Worm (Caenorhabditis elegans): Measurements from ENCODE around the gene syf-2.

Gene syf-2

DNA sequence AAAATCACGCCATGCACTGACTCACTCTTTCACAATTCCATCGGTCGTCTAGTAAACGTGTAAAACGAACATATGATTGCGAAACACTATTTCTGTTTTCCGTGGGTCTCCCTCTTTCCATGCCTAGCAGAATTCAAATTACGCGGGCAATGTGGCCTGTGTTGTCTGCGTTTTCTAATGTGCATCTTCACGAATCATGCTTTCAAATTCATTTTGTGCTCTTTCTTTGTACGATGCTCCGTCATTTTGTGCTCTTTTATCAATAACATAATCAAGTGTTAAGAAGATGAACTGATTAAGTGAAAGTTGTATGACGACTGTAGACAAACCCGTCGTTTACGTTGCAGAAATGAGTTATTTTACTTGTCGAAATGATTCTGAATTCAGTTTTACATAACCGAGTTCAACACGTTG, 3.9 kb upstream of the syf-2 start (continued):
- no peak for TF ChIP-seq sdz-12 (GFP tag; optimal IDR thresholded peaks at IDR 0.05)
- no peak for TF ChIP-seq set-16 (GFP tag; IDR thresholded peaks at IDR 0.05)
- no peak for TF ChIP-seq unc-130 (GFP tag; optimal IDR thresholded peaks at IDR 0.05)
- TF ChIP-seq ZK546.5 (tag; optimal IDR thresholded peaks at IDR 0.05), result no peak
- TF ChIP-seq nhr-76 (tag; optimal IDR thresholded peaks at IDR 0.05), result no peak
- no peak for TF ChIP-seq snpc-1.2 (GFP tag; IDR thresholded peaks at IDR 0.05)
- no peak for TF ChIP-seq tag-97 (GFP tag; IDR thresholded peaks at IDR 0.05)
- no peak for TF ChIP-seq nhr-111 (GFP tag; optimal IDR thresholded peaks at IDR 0.05)
- TF ChIP-seq lin-38 (GFP tag; IDR thresholded peaks at IDR 0.05), result peak; percentile 26
- TF ChIP-seq Y5F2A.4 (GFP tag; optimal IDR thresholded peaks at IDR 0.05), result no peak
- peak; percentile 69 for TF ChIP-seq dpl-1 (GFP tag; optimal IDR thresholded peaks at IDR 0.05)
- TF ChIP-seq pha-4 (GFP tag; IDR thresholded peaks at IDR 0.05), result no peak
- peak; percentile 9 for TF ChIP-seq pha-4 (tag; optimal IDR thresholded peaks at IDR 0.05)
- TF ChIP-seq madf-5 (GFP tag; IDR thresholded peaks at IDR 0.05), result no peak
- peak; percentile 72 for TF ChIP-seq dve-1 (tag; optimal IDR thresholded peaks at IDR 0.05; ENCODE audit: insufficient read depth)
- no peak for TF ChIP-seq nhr-237 (tag; optimal IDR thresholded peaks at IDR 0.05)
- peak; percentile 60 for TF ChIP-seq nhr-48 (tag; optimal IDR thresholded peaks at IDR 0.05)
- no peak for TF ChIP-seq dmd-8 (GFP tag; IDR thresholded peaks at IDR 0.05)
- peak; percentile 92 for TF ChIP-seq dmd-6 (GFP tag; IDR thresholded peaks at IDR 0.05)
- no peak for TF ChIP-seq spr-1 (tag; optimal IDR thresholded peaks at IDR 0.05)
- TF ChIP-seq fos-1 (tag; optimal IDR thresholded peaks at IDR 0.05), result no peak
- peak; percentile 67 for TF ChIP-seq mxl-3 (GFP tag; optimal IDR thresholded peaks at IDR 0.05)
- no peak for TF ChIP-seq skn-1 (tag; optimal IDR thresholded peaks at IDR 0.05)
- peak; percentile 68 for TF ChIP-seq hlh-30 (tag; optimal IDR thresholded peaks at IDR 0.05; ENCODE audit: insufficient read depth)
- TF ChIP-seq zfp-2 (tag; optimal IDR thresholded peaks at IDR 0.05), result no peak
- no peak for TF ChIP-seq lin-29 (GFP tag; IDR thresholded peaks at IDR 0.05)
- TF ChIP-seq jun-1 (tag; optimal IDR thresholded peaks at IDR 0.05), result peak; percentile 29
- no peak for TF ChIP-seq nhr-41 (GFP tag; IDR thresholded peaks at IDR 0.05)
- TF ChIP-seq R02D3.7 (tag; optimal IDR thresholded peaks at IDR 0.05), result no peak
- TF ChIP-seq ceh-62 (tag; optimal IDR thresholded peaks at IDR 0.05), result no peak
- no peak for TF ChIP-seq egl-27 (tag; optimal IDR thresholded peaks at IDR 0.05)
- no peak for TF ChIP-seq ama-1 (optimal IDR thresholded peaks at IDR 0.05)
- TF ChIP-seq mes-2 (tag; optimal IDR thresholded peaks at IDR 0.05; ENCODE audit: poor library complexity, severe bottlenecking), result peak; percentile 63
- no peak for TF ChIP-seq spr-3 (GFP tag; optimal IDR thresholded peaks at IDR 0.05)
- TF ChIP-seq mxl-2 (GFP tag; conservative IDR thresholded peaks at IDR 0.05), result no peak
- TF ChIP-seq ceh-28 (tag; optimal IDR thresholded peaks at IDR 0.05), result no peak
- TF ChIP-seq daf-19 (GFP tag; conservative IDR thresholded peaks at IDR 0.05), result no peak
- TF ChIP-seq madf-9 (GFP tag; conservative IDR thresholded peaks at IDR 0.05), result no peak
- no peak for TF ChIP-seq lin-15B (tag; optimal IDR thresholded peaks at IDR 0.05)
- peak; percentile 35 for TF ChIP-seq nhr-11 (tag; optimal IDR thresholded peaks at IDR 0.05)
- no peak for TF ChIP-seq tra-1 (GFP tag; IDR thresholded peaks at IDR 0.05)
- TF ChIP-seq ztf-11 (tag; optimal IDR thresholded peaks at IDR 0.05), result no peak
- TF ChIP-seq ceh-82 (tag; optimal IDR thresholded peaks at IDR 0.05), result no peak
- TF ChIP-seq Y75B8A.6 (GFP tag; IDR thresholded peaks at IDR 0.05), result no peak
- TF ChIP-seq F10B5.3 (tag; optimal IDR thresholded peaks at IDR 0.05), result no peak
- no peak for TF ChIP-seq nhr-42 (GFP tag; IDR thresholded peaks at IDR 0.05)
- peak; percentile 89 for TF ChIP-seq hlh-11 (tag; optimal IDR thresholded peaks at IDR 0.05)
- TF ChIP-seq ctbp-1 (GFP tag; IDR thresholded peaks at IDR 0.05), result no peak
- TF ChIP-seq D1046.2 (GFP tag; IDR thresholded peaks at IDR 0.05), result no peak
- TF ChIP-seq aly-2 (tag; optimal IDR thresholded peaks at IDR 0.05), result no peak
- no peak for TF ChIP-seq Y48G9A.11 (GFP tag; IDR thresholded peaks at IDR 0.05)
- TF ChIP-seq duxl-1 (tag; optimal IDR thresholded peaks at IDR 0.05; ENCODE audit: poor library complexity), result no peak
- peak; percentile 87 for TF ChIP-seq nhr-28 (tag; optimal IDR thresholded peaks at IDR 0.05)

Data from whole organism, L4 larva.